Worm (Caenorhabditis elegans): ENCODE measurements around the gene F07C6.4.

ce11 chrIV:12854372-12855114, 48.8 kb downstream of the F07C6.4 start:
- TF ChIP-seq snpc-4 (tag; optimal IDR thresholded peaks at IDR 0.05) (no peak), nhr-76 (tag; optimal IDR thresholded peaks at IDR 0.05) (no peak), elt-3 (tag; optimal IDR thresholded peaks at IDR 0.05) (no peak), unc-62 (GFP tag; optimal IDR thresholded peaks at IDR 0.05) (no peak), nhr-12 (tag; optimal IDR thresholded peaks at IDR 0.05) (no peak), sem-2 (GFP tag; optimal IDR thresholded peaks at IDR 0.05) (no peak), ham-2 (GFP tag; optimal IDR thresholded peaks at IDR 0.05) (no peak)
